Comparison of ENCODE assay signal across 2 worm cellular contexts in the genomic region with DNA sequence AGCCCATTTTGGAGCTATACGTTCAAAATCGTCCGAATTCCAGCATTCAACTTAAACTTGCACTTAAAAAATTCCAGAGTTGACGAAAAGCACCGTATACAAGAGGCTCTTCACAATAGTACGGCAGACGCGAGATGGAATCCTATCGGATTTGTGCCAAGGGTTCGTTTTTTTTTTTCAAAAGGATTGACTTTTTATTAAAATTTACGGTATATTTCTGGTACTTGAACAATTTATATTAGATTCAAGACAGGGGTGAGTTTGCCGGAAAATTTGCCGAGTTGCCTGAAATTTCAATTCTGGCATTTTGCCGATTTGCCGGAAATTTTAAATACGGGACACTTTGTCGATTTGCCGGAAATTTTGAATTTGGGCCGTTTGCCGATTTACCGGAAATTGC.
A peak's percentile ranks its signal among the peaks of the same experiment; 100 is the strongest.
TF ChIP-seq lines count a peak whose summit lies in the region.

No protein-coding gene starts in this region.

TF ChIP-seq in whole organism, L1 larva, 84 proteins besides CTCF, POLR2A, EP300 and RAD21:
- TF ChIP-seq zip-4 (GFP tag; optimal IDR thresholded peaks at IDR 0.05; lab: Kevin White, UChicago) = no peak
- peak; percentile 59 for TF ChIP-seq nhr-85 (tag; lab: Kevin White, UChicago)

TF ChIP-seq in whole organism, young adult, 124 proteins besides CTCF, POLR2A, EP300 and RAD21:
- TF ChIP-seq F23B12.7 (tag; optimal IDR thresholded peaks at IDR 0.05; lab: Kevin White, UChicago; ENCODE audit: insufficient read depth) = no peak
- TF ChIP-seq F37B4.10 (GFP tag; IDR thresholded peaks at IDR 0.05; lab: Robert Waterston, UW) = peak; percentile 65; the same call in 1 of the 2 replicates
